Fruit fly (Drosophila melanogaster) whole organism, embryonic: ENCODE results near the gene PAPLA1.

Source experiments
- ATbp ChIP-seq: fragments of 200-800 bp; sonication (Bioruptor generic); optimal IDR thresholded peaks from 2 replicates; lab custom pipeline; 2017; ENCODE audit warnings: missing biosample characterization, mild to moderate bottlenecking, missing genetic modification characterization, missing genetic modification reagents
- Bgb ChIP-seq: fragments of 200-800 bp; sonication (Bioruptor generic); IDR thresholded peaks from 2 replicates; pipeline ENCODE4 v1.3.6; 2022; ENCODE audit warnings: missing biosample characterization, missing genetic modification characterization; ENCODE audit not compliant: partially characterized antibody
- CG11456 ChIP-seq: fragments of 200-800 bp; sonication (Bioruptor generic); IDR thresholded peaks from 3 replicates; pipeline ENCODE4 v1.3.6; 2022; ENCODE audit warnings: missing biosample characterization, missing genetic modification characterization
- CG11560 ChIP-seq: fragments of 200-800 bp; sonication (Bioruptor generic); IDR thresholded peaks from 3 replicates; pipeline ENCODE4 v1.3.6; 2022; ENCODE audit warnings: missing biosample characterization, missing genetic modification characterization
- CG14710 ChIP-seq: fragments of 200-800 bp; sonication (Bioruptor generic); optimal IDR thresholded peaks from 3 replicates; lab custom pipeline; 2019; ENCODE audit warnings: missing biosample characterization, mild to moderate bottlenecking, missing genetic modification characterization, moderate library complexity
- CG2116 ChIP-seq: fragments of 200-800 bp; sonication (Bioruptor generic); optimal IDR thresholded peaks from 3 replicates; lab custom pipeline; 2018; ENCODE audit warnings: missing biosample characterization, mild to moderate bottlenecking, missing genetic modification characterization
- CG2120 ChIP-seq: fragments of 200-800 bp; sonication (Bioruptor generic); optimal IDR thresholded peaks from 3 replicates; lab custom pipeline; 2016; ENCODE audit warnings: missing biosample characterization, missing genetic modification characterization
- CG30403 ChIP-seq: fragments of 200-800 bp; sonication (Bioruptor generic); optimal IDR thresholded peaks from 3 replicates; lab custom pipeline; 2016; ENCODE audit warnings: missing biosample characterization, missing genetic modification characterization
- CG34224 ChIP-seq: fragments of 200-800 bp; sonication (Bioruptor generic); IDR thresholded peaks from 3 replicates; pipeline ENCODE4 v1.3.6; 2022; ENCODE audit warnings: missing biosample characterization, missing genetic modification characterization; ENCODE audit not compliant: partially characterized antibody
- CG3847 ChIP-seq: fragments of 200-800 bp; sonication (Bioruptor generic); IDR thresholded peaks from 2 replicates; pipeline ENCODE4 v1.3.6; 2022; ENCODE audit warnings: missing biosample characterization, missing genetic modification characterization
- CG42726 ChIP-seq: fragments of 200-800 bp; sonication (Bioruptor generic); IDR thresholded peaks from 2 replicates; pipeline ENCODE4 v1.3.6; 2022; ENCODE audit warnings: missing biosample characterization, missing genetic modification characterization; ENCODE audit not compliant: partially characterized antibody
- CHES-1-like ChIP-seq: fragments of 200-800 bp; sonication (Bioruptor generic); optimal IDR thresholded peaks from 2 replicates; lab custom pipeline; 2016; ENCODE audit warnings: missing biosample characterization, missing genetic modification characterization
- HmgZ ChIP-seq: fragments of 200-800 bp; sonication (Bioruptor generic); optimal IDR thresholded peaks from 2 replicates; lab custom pipeline; 2018; ENCODE audit warnings: missing biosample characterization, mild to moderate bottlenecking, missing genetic modification characterization
- MESR4 ChIP-seq: fragments of 200-800 bp; sonication (Bioruptor generic); optimal IDR thresholded peaks from 2 replicates; lab custom pipeline; 2018; ENCODE audit warnings: missing biosample characterization, mild to moderate bottlenecking, missing genetic modification characterization, moderate library complexity
- Max ChIP-seq: fragments of 200-800 bp; sonication (Bioruptor generic); optimal IDR thresholded peaks from 2 replicates; lab custom pipeline; 2016; ENCODE audit warnings: missing biosample characterization, mild to moderate bottlenecking, missing genetic modification characterization
- Med ChIP-seq: fragments of 200-800 bp; sonication (Bioruptor generic); peaks from one replicate; lab custom pipeline; 2016; ENCODE audit warnings: missing biosample characterization, missing genetic modification characterization, mild to moderate bottlenecking, inconsistent platforms, moderate library complexity
- NC2β ChIP-seq: fragments of 200-800 bp; sonication (Bioruptor generic); optimal IDR thresholded peaks from 2 replicates; lab custom pipeline; 2016; ENCODE audit warnings: missing biosample characterization, missing genetic modification characterization
- Pdp1 ChIP-seq, 2 experiments: fragments of 200-800 bp; sonication (Bioruptor generic); optimal IDR thresholded peaks; 3 replicates each; lab custom pipeline; 2016; ENCODE audit warnings: missing biosample characterization in 2 of 2, missing genetic modification characterization in 2 of 2, mild to moderate bottlenecking in 1 of 2, moderate library complexity in 1 of 2
- Sin3A ChIP-seq: fragments of >200 bp; optimal IDR thresholded peaks from 2 replicates; lab custom pipeline; 2018
- Sry-δ ChIP-seq: fragments of 200-800 bp; sonication (Bioruptor generic); optimal IDR thresholded peaks from 2 replicates; lab custom pipeline; 2016; ENCODE audit warnings: missing biosample characterization, missing genetic modification characterization
- YL-1 ChIP-seq: fragments of 200-800 bp; sonication (Bioruptor generic); optimal IDR thresholded peaks from 3 replicates; lab custom pipeline; 2017; ENCODE audit warnings: missing biosample characterization, mild to moderate bottlenecking, missing genetic modification characterization
- aop ChIP-seq: fragments of 200-800 bp; sonication (Bioruptor generic); IDR thresholded peaks from 2 replicates; pipeline ENCODE4 v1.3.6; 2022; ENCODE audit warnings: missing biosample characterization, missing genetic modification characterization
- bab2 ChIP-seq: fragments of 200-800 bp; sonication (Bioruptor generic); optimal IDR thresholded peaks from 2 replicates; lab custom pipeline; 2016; ENCODE audit warnings: missing biosample characterization, missing genetic modification characterization
- corto ChIP-seq: fragments of 200-800 bp; sonication (Bioruptor generic); optimal IDR thresholded peaks from 2 replicates; lab custom pipeline; 2016; ENCODE audit warnings: missing biosample characterization, mild to moderate bottlenecking, missing genetic modification characterization, moderate library complexity
- crp ChIP-seq, 2 experiments: fragments of 200-800 bp; sonication (Bioruptor generic); optimal IDR thresholded peaks; 2 replicates in 1 of 2; 3 replicates in 1 of 2; lab custom pipeline; 2017; ENCODE audit warnings: missing biosample characterization in 2 of 2, missing genetic modification characterization in 2 of 2, mild to moderate bottlenecking in 1 of 2, moderate library complexity in 1 of 2
- ems ChIP-seq: fragments of 200-800 bp; sonication (Bioruptor generic); optimal IDR thresholded peaks from 3 replicates; lab custom pipeline; 2016; ENCODE audit warnings: missing biosample characterization, missing genetic modification characterization
- fd102C ChIP-seq: fragments of 200-800 bp; sonication (Bioruptor generic); optimal IDR thresholded peaks from 2 replicates; lab custom pipeline; 2018; ENCODE audit warnings: missing biosample characterization, mild to moderate bottlenecking, missing genetic modification characterization, moderate library complexity
- fu2 ChIP-seq: fragments of 200-800 bp; sonication (Bioruptor generic); optimal IDR thresholded peaks from 2 replicates; lab custom pipeline; 2016; ENCODE audit warnings: missing biosample characterization, missing genetic modification characterization
- gcm2 ChIP-seq: fragments of 200-800 bp; sonication (Bioruptor generic); optimal IDR thresholded peaks from 2 replicates; lab custom pipeline; 2016; ENCODE audit warnings: missing biosample characterization, missing genetic modification characterization
- gfzf ChIP-seq: fragments of 200-800 bp; sonication (Bioruptor generic); optimal IDR thresholded peaks from 2 replicates; lab custom pipeline; 2016; ENCODE audit warnings: missing biosample characterization, mild to moderate bottlenecking, missing genetic modification characterization, moderate library complexity
- gro ChIP-seq: fragments of 200-800 bp; sonication (Bioruptor generic); optimal IDR thresholded peaks from 2 replicates; lab custom pipeline; 2016; ENCODE audit warnings: missing biosample characterization, missing genetic modification characterization
- hb ChIP-seq: fragments of 200-800 bp; sonication (Bioruptor generic); IDR thresholded peaks from 3 replicates; pipeline ENCODE4 v1.3.6; 2022; ENCODE audit warnings: missing biosample characterization, missing genetic modification characterization; ENCODE audit not compliant: partially characterized antibody
- lmd ChIP-seq: fragments of 200-800 bp; sonication (Bioruptor generic); IDR thresholded peaks from 2 replicates; pipeline ENCODE4 v1.3.6; 2022; ENCODE audit warnings: missing biosample characterization, missing genetic modification characterization
- mam ChIP-seq: fragments of 200-800 bp; sonication (Bioruptor generic); optimal IDR thresholded peaks from 3 replicates; lab custom pipeline; 2016; ENCODE audit warnings: missing biosample characterization, missing genetic modification characterization
- mld ChIP-seq: fragments of 200-800 bp; sonication (Bioruptor generic); IDR thresholded peaks from 3 replicates; pipeline ENCODE4 v1.3.6; 2022; ENCODE audit warnings: missing biosample characterization, missing genetic modification characterization; ENCODE audit not compliant: partially characterized antibody
- pho ChIP-seq: fragments of 200-800 bp; sonication (Bioruptor generic); optimal IDR thresholded peaks from 2 replicates; lab custom pipeline; 2016; ENCODE audit warnings: missing biosample characterization, missing genetic modification characterization
- phol ChIP-seq: fragments of 200-800 bp; sonication (Bioruptor generic); optimal IDR thresholded peaks from 3 replicates; lab custom pipeline; 2018; ENCODE audit warnings: missing biosample characterization, mild to moderate bottlenecking, missing genetic modification characterization, moderate library complexity
- pzg ChIP-seq: fragments of 200-800 bp; sonication (Bioruptor generic); optimal IDR thresholded peaks from 3 replicates; lab custom pipeline; 2018; ENCODE audit warnings: missing biosample characterization, mild to moderate bottlenecking, missing genetic modification characterization, moderate library complexity
- row ChIP-seq: fragments of 200-800 bp; sonication (Bioruptor generic); IDR thresholded peaks from 3 replicates; pipeline ENCODE4 v1.3.6; 2022; ENCODE audit warnings: missing biosample characterization, missing genetic modification characterization
- run ChIP-seq: fragments of 200-800 bp; sonication (Bioruptor generic); optimal IDR thresholded peaks from 3 replicates; lab custom pipeline; 2018; ENCODE audit warnings: missing biosample characterization, mild to moderate bottlenecking, missing genetic modification characterization
- slbo ChIP-seq: fragments of 200-800 bp; sonication (Bioruptor generic); IDR thresholded peaks from 2 replicates; pipeline ENCODE4 v1.3.6; 2022; ENCODE audit warnings: missing biosample characterization, missing genetic modification characterization
- sna ChIP-seq: fragments of 200-800 bp; sonication (Bioruptor generic); IDR thresholded peaks from 2 replicates; pipeline ENCODE4 v1.3.6; 2022; ENCODE audit warnings: missing biosample characterization, missing genetic modification characterization; ENCODE audit not compliant: partially characterized antibody
- sob ChIP-seq: fragments of 200-800 bp; sonication (Bioruptor generic); IDR thresholded peaks from 2 replicates; pipeline ENCODE4 v1.3.6; 2022; ENCODE audit warnings: missing biosample characterization, missing genetic modification characterization
- tna ChIP-seq: fragments of 200-800 bp; sonication (Bioruptor generic); IDR thresholded peaks from 2 replicates; pipeline ENCODE4 v1.3.6; 2022; ENCODE audit warnings: missing biosample characterization, missing genetic modification characterization; ENCODE audit not compliant: partially characterized antibody
- trem ChIP-seq: fragments of 200-800 bp; optimal IDR thresholded peaks from 3 replicates; lab custom pipeline; 2019; ENCODE audit warnings: missing biosample characterization, mild to moderate bottlenecking, missing genetic modification characterization, moderate library complexity
- ttk ChIP-seq: fragments of 200-800 bp; sonication (Bioruptor generic); IDR thresholded peaks from 2 replicates; pipeline ENCODE4 v2.1.2; 2022; ENCODE audit warnings: missing biosample characterization, missing genetic modification characterization
- tx ChIP-seq: fragments of 200-800 bp; sonication (Bioruptor generic); optimal IDR thresholded peaks from 2 replicates; lab custom pipeline; 2016; ENCODE audit warnings: missing biosample characterization, missing genetic modification characterization
- unc-4 ChIP-seq: fragments of 200-800 bp; sonication (Bioruptor generic); IDR thresholded peaks from 2 replicates; pipeline ENCODE4 v1.3.6; 2022; ENCODE audit warnings: missing biosample characterization, missing genetic modification characterization; ENCODE audit not compliant: partially characterized antibody
- yki ChIP-seq: fragments of >200 bp; optimal IDR thresholded peaks from 3 replicates; lab custom pipeline; 2018
- zfh2 ChIP-seq: fragments of 200-800 bp; sonication (Bioruptor generic); optimal IDR thresholded peaks from 2 replicates; lab custom pipeline; 2016; ENCODE audit warnings: missing biosample characterization, missing genetic modification characterization

PAPLA1 gene

dm6 chr2L:8198757-8199156, 39.3 kb upstream of the PAPLA1 start, which contains the start of gene PGAP5 (continued):
- TF ChIP-seq mld, result peak; percentile 74; the same call in 2 of the 3 replicates
- TF ChIP-seq mam, result peak; percentile 30
- TF ChIP-seq yki, result no peak
- peak; percentile 99 for TF ChIP-seq CG11560 (tag; lab: Robert Waterston, UW)
- peak; percentile 5 for TF ChIP-seq NC2β (GFP tag; lab: Kevin White, UChicago)
- 0 out of 3 replicates have a peak, but pooled peaks have one; percentile 26 for TF ChIP-seq row (GFP tag; lab: Robert Waterston, UW)
- peak; percentile 30 for TF ChIP-seq gfzf (GFP tag; lab: Kevin White, UChicago)
- TF ChIP-seq CHES-1-like (GFP tag; lab: Kevin White, UChicago), result peak; percentile 26
- peak in 1 of 2 experiments; percentile 2 for TF ChIP-seq crp (GFP tag; optimal IDR thresholded peaks at IDR 0.05; lab: Kevin White, UChicago)
- TF ChIP-seq Max (GFP tag; lab: Kevin White, UChicago), result peak; percentile 27
- TF ChIP-seq lmd, result no peak
- peak; percentile 27 for TF ChIP-seq trem (tag; lab: Kevin White, UChicago)
- TF ChIP-seq unc-4 (GFP tag; lab: Robert Waterston, UW), result peak; percentile 98
- peak; percentile 22; the same call in 1 of the 2 replicates for TF ChIP-seq aop (GFP tag; lab: Robert Waterston, UW)
- TF ChIP-seq tx (GFP tag; lab: Kevin White, UChicago), result no peak
- peak; percentile 92 for TF ChIP-seq CG42726 (GFP tag; lab: Robert Waterston, UW)
- peak; percentile 54 for TF ChIP-seq HmgZ (tag; lab: Kevin White, UChicago)
- TF ChIP-seq Med (GFP tag; lab: Kevin White, UChicago), result peak; percentile 86
- TF ChIP-seq CG34224 (GFP tag; lab: Robert Waterston, UW), result peak; percentile 98
- TF ChIP-seq slbo (GFP tag; lab: Robert Waterston, UW), result peak; percentile 42; the same call in 1 of the 2 replicates
- TF ChIP-seq ATbp (GFP tag; lab: Kevin White, UChicago), result no peak
- TF ChIP-seq CG11456, result no peak
- TF ChIP-seq CG14710 (tag; lab: Kevin White, UChicago), result peak; percentile 56
- TF ChIP-seq zfh2 (GFP tag; lab: Kevin White, UChicago), result peak; percentile 2
- no peak for TF ChIP-seq fd102C
- peak; percentile 81 for TF ChIP-seq tna (GFP tag; lab: Robert Waterston, UW)
- peak; percentile 79 for TF ChIP-seq hb (GFP tag; lab: Robert Waterston, UW)
- peak; percentile 29 for TF ChIP-seq YL-1 (GFP tag; lab: Kevin White, UChicago)
- TF ChIP-seq CG2120 (GFP tag; lab: Kevin White, UChicago), result peak; percentile 60
- TF ChIP-seq bab2 (GFP tag; lab: Kevin White, UChicago), result peak; percentile 1
- TF ChIP-seq pho (GFP tag; lab: Kevin White, UChicago), result peak; percentile 24
- peak; percentile 19 for TF ChIP-seq corto (GFP tag; lab: Kevin White, UChicago)
- peak; percentile 95 for TF ChIP-seq sna (GFP tag; lab: Robert Waterston, UW)
- peak; percentile 34 for TF ChIP-seq gcm2 (GFP tag; lab: Kevin White, UChicago)
- TF ChIP-seq Bgb (GFP tag; lab: Robert Waterston, UW), result peak; percentile 95
- TF ChIP-seq CG2116 (GFP tag; lab: Kevin White, UChicago), result peak; percentile 56
- TF ChIP-seq CG3847 (GFP tag; lab: Robert Waterston, UW), result peak; percentile 74
- peak; percentile 49 for TF ChIP-seq gro (GFP tag; lab: Kevin White, UChicago)
- peak; percentile 16 for TF ChIP-seq ems (GFP tag; lab: Kevin White, UChicago)
- peak; percentile 91 for TF ChIP-seq Sry-δ
- peak; percentile 20 for TF ChIP-seq phol (tag; lab: Kevin White, UChicago)
- no peak for TF ChIP-seq run (tag; lab: Kevin White, UChicago)
- TF ChIP-seq pzg (GFP tag; lab: Kevin White, UChicago), result peak; percentile 84
- peak; percentile 20 for TF ChIP-seq fu2 (GFP tag; lab: Kevin White, UChicago)
- TF ChIP-seq MESR4 (GFP tag; lab: Kevin White, UChicago), result peak; percentile 47
- peak in 1 of 2 experiments; percentile 54 for TF ChIP-seq Pdp1 (GFP tag; optimal IDR thresholded peaks at IDR 0.05; lab: Kevin White, UChicago)
- peak; percentile 32 for TF ChIP-seq CG30403 (GFP tag; lab: Kevin White, UChicago)
- TF ChIP-seq sob (GFP tag; lab: Robert Waterston, UW), result peak; percentile 62
- peak; percentile 61 for TF ChIP-seq Sin3A (lab: Kevin White, UChicago)
- TF ChIP-seq ttk (GFP tag; lab: Robert Waterston, UW), result no peak
